Fruit fly (Drosophila melanogaster) whole organism, embryonic: ENCODE results near the gene CG44088.
A peak's percentile ranks its signal among the peaks of the same experiment; 100 is the strongest.

Source experiments
- Bdp1 ChIP-seq: fragments of 200-800 bp; sonication (Bioruptor generic); optimal IDR thresholded peaks from 3 replicates; lab custom pipeline; 2016; ENCODE audit warnings: missing biosample characterization, missing genetic modification characterization
- C15 ChIP-seq: fragments of 200-800 bp; sonication (Bioruptor generic); IDR thresholded peaks from 3 replicates; pipeline ENCODE4 v1.3.6; 2022; ENCODE audit warnings: missing biosample characterization, missing genetic modification characterization
- CG10366 ChIP-seq: fragments of 200-800 bp; sonication (Bioruptor generic); IDR thresholded peaks from 2 replicates; pipeline ENCODE4 v1.3.6; 2022; ENCODE audit warnings: missing biosample characterization, missing genetic modification characterization
- CG10565 ChIP-seq: fragments of 200-800 bp; sonication (Bioruptor generic); optimal IDR thresholded peaks from 3 replicates; lab custom pipeline; 2016; ENCODE audit warnings: missing biosample characterization, mild to moderate bottlenecking, missing genetic modification characterization
- CG11723 ChIP-seq: fragments of 200-800 bp; sonication (Bioruptor generic); optimal IDR thresholded peaks from 2 replicates; lab custom pipeline; 2017; ENCODE audit warnings: missing biosample characterization, mild to moderate bottlenecking, missing genetic modification characterization
- CG13624 ChIP-seq: fragments of 200-800 bp; sonication (Bioruptor generic); optimal IDR thresholded peaks from 2 replicates; lab custom pipeline; 2016; ENCODE audit warnings: missing biosample characterization, missing genetic modification characterization
- CG15073 ChIP-seq: fragments of 200-800 bp; sonication (Bioruptor generic); optimal IDR thresholded peaks from 2 replicates; lab custom pipeline; 2016; ENCODE audit warnings: missing biosample characterization, missing genetic modification characterization
- CG17568 ChIP-seq: fragments of 200-800 bp; sonication (Bioruptor generic); optimal IDR thresholded peaks from 2 replicates; lab custom pipeline; 2018; ENCODE audit warnings: missing biosample characterization, mild to moderate bottlenecking, missing genetic modification characterization, moderate library complexity
- CG18262 ChIP-seq: fragments of 200-800 bp; optimal IDR thresholded peaks from 3 replicates; lab custom pipeline; 2019; ENCODE audit warnings: missing biosample characterization, mild to moderate bottlenecking, missing genetic modification characterization, moderate library complexity
- CG31388 ChIP-seq: fragments of 200-800 bp; sonication (Bioruptor generic); optimal IDR thresholded peaks from 2 replicates; lab custom pipeline; 2016; ENCODE audit warnings: missing biosample characterization, missing genetic modification characterization
- CG3726 ChIP-seq: fragments of 200-800 bp; sonication (Bioruptor generic); IDR thresholded peaks from 3 replicates; pipeline ENCODE4, ENCODE4 v1.3.6; 2022; ENCODE audit warnings: missing biosample characterization, missing genetic modification characterization
- CG3847 ChIP-seq: fragments of 200-800 bp; sonication (Bioruptor generic); IDR thresholded peaks from 2 replicates; pipeline ENCODE4 v1.3.6; 2022; ENCODE audit warnings: missing biosample characterization, missing genetic modification characterization
- CG3995 ChIP-seq: fragments of 200-800 bp; sonication (Bioruptor generic); optimal IDR thresholded peaks from 3 replicates; lab custom pipeline; 2016; ENCODE audit warnings: missing biosample characterization, missing genetic modification characterization
- CG4282 ChIP-seq: fragments of 200-800 bp; sonication (Bioruptor generic); optimal IDR thresholded peaks from 2 replicates; lab custom pipeline; 2016; ENCODE audit warnings: missing biosample characterization, missing genetic modification characterization
- CG4424 ChIP-seq: fragments of 200-800 bp; sonication (Bioruptor generic); optimal IDR thresholded peaks from 3 replicates; lab custom pipeline; 2016; ENCODE audit warnings: missing biosample characterization, missing genetic modification characterization
- CG5245 ChIP-seq: fragments of 200-800 bp; sonication (Bioruptor generic); optimal IDR thresholded peaks from 3 replicates; lab custom pipeline; 2016; ENCODE audit warnings: missing biosample characterization, missing genetic modification characterization
- CG5953 ChIP-seq: fragments of 200-800 bp; sonication (Bioruptor generic); IDR thresholded peaks from 2 replicates; pipeline ENCODE4 v1.3.6; 2022; ENCODE audit warnings: missing biosample characterization, missing genetic modification characterization
- CG6654 ChIP-seq: fragments of 200-800 bp; sonication (Bioruptor generic); optimal IDR thresholded peaks from 2 replicates; lab custom pipeline; 2017; ENCODE audit warnings: missing biosample characterization, mild to moderate bottlenecking, missing genetic modification characterization
- CG6765 ChIP-seq: fragments of 200-800 bp; sonication (Bioruptor generic); optimal IDR thresholded peaks from 3 replicates; lab custom pipeline; 2017; ENCODE audit warnings: missing biosample characterization, mild to moderate bottlenecking, missing genetic modification characterization
- CG6854 ChIP-seq: fragments of 200-800 bp; sonication (Bioruptor generic); optimal IDR thresholded peaks from 3 replicates; lab custom pipeline; 2017; ENCODE audit warnings: missing biosample characterization, mild to moderate bottlenecking, missing genetic modification characterization
- CG7987 ChIP-seq: fragments of 200-800 bp; sonication (Bioruptor generic); optimal IDR thresholded peaks from 2 replicates; lab custom pipeline; 2018; ENCODE audit warnings: missing biosample characterization, mild to moderate bottlenecking, missing genetic modification characterization, moderate library complexity
- CG8281 ChIP-seq: fragments of 200-800 bp; sonication (Bioruptor generic); optimal IDR thresholded peaks from 2 replicates; lab custom pipeline; 2018; ENCODE audit warnings: missing biosample characterization, mild to moderate bottlenecking, missing genetic modification characterization, moderate library complexity
- CG9609 ChIP-seq: fragments of 200-800 bp; sonication (Bioruptor generic); optimal IDR thresholded peaks from 3 replicates; lab custom pipeline; 2016; ENCODE audit warnings: missing biosample characterization, missing genetic modification characterization
- Dll ChIP-seq: fragments of 200-800 bp; sonication (Bioruptor generic); IDR thresholded peaks from 4 replicates; pipeline ENCODE4 v1.3.6; 2022; ENCODE audit warnings: missing biosample characterization, missing genetic modification characterization; ENCODE audit not compliant: partially characterized antibody
- Fer2 ChIP-seq: fragments of 200-800 bp; sonication (Bioruptor generic); optimal IDR thresholded peaks from 2 replicates; lab custom pipeline; 2018; ENCODE audit warnings: missing biosample characterization, mild to moderate bottlenecking, missing genetic modification characterization, moderate library complexity
- Hr78 ChIP-seq, 2 experiments: fragments of 200-800 bp in 1 of 2; fragments of >200 bp in 1 of 2; sonication (Bioruptor generic) in 1 of 2; optimal IDR thresholded peaks; 2 replicates each; lab custom pipeline; 2017 to 2019; ENCODE audit warnings: missing biosample characterization in 2 of 2, missing genetic modification characterization in 2 of 2, mild to moderate bottlenecking in 1 of 2, moderate library complexity in 1 of 2
- Lhr ChIP-seq: fragments of 200-800 bp; sonication (Bioruptor generic); optimal IDR thresholded peaks from 3 replicates; lab custom pipeline; 2017; ENCODE audit warnings: mild to moderate bottlenecking, missing biosample characterization, missing genetic modification reagents, missing genetic modification characterization
- Lim3 ChIP-seq: fragments of 200-800 bp; sonication (Bioruptor generic); IDR thresholded peaks from 2 replicates; pipeline ENCODE4 v1.3.6; 2022; ENCODE audit warnings: missing biosample characterization, missing genetic modification characterization
- Lpt ChIP-seq: fragments of >200 bp; optimal IDR thresholded peaks from 2 replicates; lab custom pipeline; 2018; ENCODE audit warnings: missing biosample characterization, missing genetic modification characterization
- Neu2 ChIP-seq: fragments of 200-800 bp; sonication (Bioruptor generic); optimal IDR thresholded peaks from 3 replicates; lab custom pipeline; 2016; ENCODE audit warnings: missing biosample characterization, missing genetic modification characterization, borderline replicate concordance
- Vsx1 ChIP-seq: fragments of 200-800 bp; sonication (Bioruptor generic); optimal IDR thresholded peaks from 2 replicates; lab custom pipeline; 2017; ENCODE audit warnings: missing biosample characterization, mild to moderate bottlenecking, missing genetic modification characterization, missing genetic modification reagents
- Xbp1 ChIP-seq: fragments of 200-800 bp; sonication (Bioruptor generic); optimal IDR thresholded peaks from 3 replicates; lab custom pipeline; 2016; ENCODE audit warnings: missing biosample characterization, mild to moderate bottlenecking, missing genetic modification characterization
- YL-1 ChIP-seq: fragments of 200-800 bp; sonication (Bioruptor generic); optimal IDR thresholded peaks from 3 replicates; lab custom pipeline; 2017; ENCODE audit warnings: missing biosample characterization, mild to moderate bottlenecking, missing genetic modification characterization
- bab2 ChIP-seq: fragments of 200-800 bp; sonication (Bioruptor generic); optimal IDR thresholded peaks from 2 replicates; lab custom pipeline; 2016; ENCODE audit warnings: missing biosample characterization, missing genetic modification characterization
- bbx ChIP-seq: fragments of 200-800 bp; sonication (Bioruptor generic); IDR thresholded peaks from 2 replicates; pipeline ENCODE4 v1.3.6; 2022; ENCODE audit warnings: missing biosample characterization, missing genetic modification characterization; ENCODE audit not compliant: partially characterized antibody
- chm ChIP-seq: fragments of 200-800 bp; sonication (Bioruptor generic); IDR thresholded peaks from 2 replicates; pipeline ENCODE4 v1.3.6; 2022; ENCODE audit warnings: missing biosample characterization, missing genetic modification characterization
- crp ChIP-seq, 2 experiments: fragments of 200-800 bp; sonication (Bioruptor generic); optimal IDR thresholded peaks; 2 replicates in 1 of 2; 3 replicates in 1 of 2; lab custom pipeline; 2017; ENCODE audit warnings: missing biosample characterization in 2 of 2, missing genetic modification characterization in 2 of 2, mild to moderate bottlenecking in 1 of 2, moderate library complexity in 1 of 2
- esg ChIP-seq: fragments of 200-800 bp; sonication (Bioruptor generic); conservative IDR thresholded peaks from 2 replicates; pipeline ENCODE4 v1.3.6; 2022; ENCODE audit warnings: missing biosample characterization, missing genetic modification characterization
- exex ChIP-seq: fragments of 200-800 bp; sonication (Bioruptor generic); optimal IDR thresholded peaks from 4 replicates; lab custom pipeline; 2018; ENCODE audit warnings: missing biosample characterization, mild to moderate bottlenecking, missing genetic modification characterization, moderate library complexity
- gem ChIP-seq: fragments of 200-800 bp; sonication (Bioruptor generic); optimal IDR thresholded peaks from 2 replicates; lab custom pipeline; 2019; ENCODE audit warnings: missing biosample characterization, mild to moderate bottlenecking, missing genetic modification characterization, moderate library complexity
- lmd ChIP-seq: fragments of 200-800 bp; sonication (Bioruptor generic); IDR thresholded peaks from 2 replicates; pipeline ENCODE4 v1.3.6; 2022; ENCODE audit warnings: missing biosample characterization, missing genetic modification characterization
- luna ChIP-seq: fragments of 200-800 bp; sonication (Bioruptor generic); optimal IDR thresholded peaks from 2 replicates; lab custom pipeline; 2016; ENCODE audit warnings: missing biosample characterization, missing genetic modification characterization
- pzg ChIP-seq: fragments of 200-800 bp; sonication (Bioruptor generic); optimal IDR thresholded peaks from 3 replicates; lab custom pipeline; 2018; ENCODE audit warnings: missing biosample characterization, mild to moderate bottlenecking, missing genetic modification characterization, moderate library complexity
- shn ChIP-seq: fragments of 200-800 bp; sonication (Bioruptor generic); optimal IDR thresholded peaks from 3 replicates; lab custom pipeline; 2016; ENCODE audit warnings: missing biosample characterization, missing genetic modification characterization
- slbo ChIP-seq: fragments of 200-800 bp; sonication (Bioruptor generic); IDR thresholded peaks from 2 replicates; pipeline ENCODE4 v1.3.6; 2022; ENCODE audit warnings: missing biosample characterization, missing genetic modification characterization
- slou ChIP-seq: fragments of 200-800 bp; sonication (Bioruptor generic); optimal IDR thresholded peaks from 3 replicates; lab custom pipeline; 2016; ENCODE audit warnings: missing biosample characterization, missing genetic modification characterization
- so ChIP-seq: fragments of 200-800 bp; sonication (Bioruptor generic); IDR thresholded peaks from 3 replicates; pipeline ENCODE4 v1.3.6; 2022; ENCODE audit warnings: missing biosample characterization, missing genetic modification characterization
- usp ChIP-seq: fragments of >200 bp; optimal IDR thresholded peaks from 2 replicates; lab custom pipeline; 2017; ENCODE audit warnings: missing biosample characterization, missing genetic modification characterization
- vnd ChIP-seq: fragments of 200-800 bp; sonication (Bioruptor generic); IDR thresholded peaks from 3 replicates; pipeline ENCODE4 v1.3.6; 2022; ENCODE audit warnings: missing biosample characterization, missing genetic modification characterization; ENCODE audit not compliant: partially characterized antibody
- wdn ChIP-seq: fragments of 200-800 bp; sonication (Bioruptor generic); IDR thresholded peaks from 2 replicates; pipeline ENCODE4 v1.3.6; 2022; ENCODE audit warnings: missing biosample characterization, missing genetic modification characterization

The CG44088 gene

DNA sequence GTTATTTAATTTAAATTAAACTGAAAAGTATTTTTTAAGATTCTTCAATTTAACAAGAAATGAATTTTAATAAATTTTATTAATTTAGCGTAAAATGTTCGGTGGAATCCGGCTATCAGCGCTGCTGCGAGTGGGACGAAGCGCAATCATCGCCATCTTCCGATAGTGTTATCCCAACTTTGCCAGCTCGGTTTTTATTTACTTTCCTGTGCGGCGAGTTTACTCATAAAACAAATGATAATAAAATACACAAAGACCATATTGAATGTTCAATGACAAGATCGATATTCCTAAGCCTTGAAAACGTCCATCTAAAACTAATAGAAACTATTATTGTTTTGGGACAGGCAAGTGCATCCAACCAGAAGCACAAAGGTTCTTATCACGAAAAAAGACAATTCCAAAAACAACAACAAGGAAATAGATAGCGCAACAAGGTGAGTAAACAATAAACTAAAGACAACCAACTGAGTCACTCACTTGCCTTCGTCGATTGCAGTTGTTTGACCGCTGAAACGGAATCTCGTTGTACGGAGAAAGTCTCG lies 38.4 kb upstream of the CG44088 start (continued):
- TF ChIP-seq slou (GFP tag; lab: Kevin White, UChicago) (no peak), Lpt (GFP tag; lab: Kevin White, UChicago) (no peak), Fer2 (tag; lab: Kevin White, UChicago) (no peak), vnd (peak; percentile 46; the same call in 2 of the 3 replicates), CG10366 (GFP tag; lab: Robert Waterston, UW) (no peak; the same call in 1 of the 2 replicates), CG9609 (peak; percentile 6), CG13624 (GFP tag; lab: Kevin White, UChicago) (no peak), lmd (GFP tag; lab: Robert Waterston, UW) (peak; percentile 53), Lim3 (GFP tag; lab: Robert Waterston, UW) (no peak), CG8281 (tag; lab: Kevin White, UChicago) (peak; percentile 42), bbx (peak; percentile 71), Hr78 (GFP tag; optimal IDR thresholded peaks at IDR 0.05; lab: Kevin White, UChicago) (peak in 1 of 2 experiments; percentile 45), slbo (GFP tag; lab: Robert Waterston, UW) (peak; percentile 81), CG10565 (GFP tag; lab: Kevin White, UChicago) (no peak), Vsx1 (GFP tag; lab: Kevin White, UChicago) (peak; percentile 65), Lhr (peak; percentile 68), so (peak; percentile 54; the same call in 2 of the 3 replicates), CG3726 (no peak), bab2 (GFP tag; lab: Kevin White, UChicago) (peak; percentile 62), YL-1 (GFP tag; lab: Kevin White, UChicago) (peak; percentile 77), CG7987 (peak; percentile 82), Dll (peak; percentile 69), gem (peak; percentile 66), CG6765 (GFP tag; lab: Kevin White, UChicago) (no peak), crp (GFP tag; optimal IDR thresholded peaks at IDR 0.05; lab: Kevin White, UChicago) (peak in 1 of 2 experiments; percentile 11), usp (GFP tag; lab: Kevin White, UChicago) (no peak), C15 (GFP tag; lab: Robert Waterston, UW) (no peak), Bdp1 (GFP tag; lab: Kevin White, UChicago) (peak; percentile 29), Xbp1 (GFP tag; lab: Kevin White, UChicago) (peak; percentile 1), CG6854 (peak; percentile 68), exex (peak; percentile 38), luna (GFP tag; lab: Kevin White, UChicago) (no peak), pzg (GFP tag; lab: Kevin White, UChicago) (peak; percentile 50), CG18262 (tag; lab: Kevin White, UChicago) (peak; percentile 68), CG5245 (GFP tag; lab: Kevin White, UChicago) (peak; percentile 7), CG11723 (peak; percentile 54), CG3995 (GFP tag; lab: Kevin White, UChicago) (peak; percentile 26), CG17568 (GFP tag; lab: Kevin White, UChicago) (peak; percentile 92), wdn (no peak), CG5953 (GFP tag; lab: Robert Waterston, UW) (no peak), CG4424 (GFP tag; lab: Kevin White, UChicago) (peak; percentile 2), shn (GFP tag; lab: Kevin White, UChicago) (peak; percentile 13), Neu2 (no peak), CG31388 (GFP tag; lab: Kevin White, UChicago) (no peak), CG6654 (no peak), CG15073 (GFP tag; lab: Kevin White, UChicago) (no peak), CG3847 (peak; percentile 66), chm (GFP tag; lab: Robert Waterston, UW) (peak; percentile 79), esg (GFP tag; lab: Robert Waterston, UW) (no peak), CG4282 (GFP tag; lab: Kevin White, UChicago) (no peak)
